Worm (Caenorhabditis elegans): ENCODE measurements around the gene sdz-8.

DNA sequence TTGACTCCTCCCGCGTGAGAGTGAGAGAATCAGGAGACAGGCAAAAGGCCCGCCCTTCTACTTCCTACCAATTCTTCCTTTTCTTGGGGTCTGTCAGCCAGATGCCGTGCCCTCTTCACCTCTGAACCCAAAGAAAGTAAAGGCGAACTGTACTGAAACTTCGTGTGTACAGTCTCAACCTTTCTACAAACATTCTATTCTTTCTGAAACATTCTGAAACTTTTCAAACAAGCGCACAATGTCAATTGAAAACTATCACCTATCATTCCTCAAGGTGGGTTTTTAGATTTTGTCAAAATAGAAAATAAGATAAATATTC, 16.5 kb upstream of the sdz-8 start:
- TF ChIP-seq lin-14 (GFP tag; optimal IDR thresholded peaks at IDR 0.05) (no peak), snpc-4 (tag; optimal IDR thresholded peaks at IDR 0.05) (no peak), ama-1 (optimal IDR thresholded peaks at IDR 0.05) (no peak), mep-1 (tag; optimal IDR thresholded peaks at IDR 0.05) (no peak), elt-3 (tag; optimal IDR thresholded peaks at IDR 0.05) (no peak), fos-1 (tag; optimal IDR thresholded peaks at IDR 0.05) (no peak), egl-27 (tag; optimal IDR thresholded peaks at IDR 0.05) (no peak), jun-1 (tag; optimal IDR thresholded peaks at IDR 0.05) (no peak), efl-3 (GFP tag; optimal IDR thresholded peaks at IDR 0.05) (no peak), pax-3 (tag; optimal IDR thresholded peaks at IDR 0.05) (no peak), nhr-76 (tag; optimal IDR thresholded peaks at IDR 0.05) (no peak), rnt-1 (tag; optimal IDR thresholded peaks at IDR 0.05) (no peak), nhr-237 (tag; optimal IDR thresholded peaks at IDR 0.05) (no peak)

Data from whole organism, L1 larva.